Worm (Caenorhabditis elegans) whole organism, mixed stage, embryonic: ENCODE data around the gene T28D6.7.

ENCODE experiments used
- ces-1 ChIP-seq: fragments of 150-350 bp; optimal IDR thresholded peaks from 2 replicates; lab custom pipeline; 2014; ENCODE audit warnings: missing biosample characterization, missing genetic modification reagents, missing genetic modification characterization
- ham-2 ChIP-seq: fragments of 200-800 bp; sonication (Bioruptor generic); optimal IDR thresholded peaks from 2 replicates; lab custom pipeline; 2018; ENCODE audit warnings: mild to moderate bottlenecking, missing genetic modification characterization, missing compliant biosample characterization
- lin-13 ChIP-seq: fragments of 150-350 bp; optimal IDR thresholded peaks from 2 replicates; lab custom pipeline; 2014; ENCODE audit warnings: missing biosample characterization, missing genetic modification characterization
- mep-1 ChIP-seq: fragments of 150-350 bp; optimal IDR thresholded peaks from 2 replicates; lab custom pipeline; 2017; ENCODE audit warnings: missing biosample characterization, missing genetic modification reagents, missing genetic modification characterization, inconsistent platforms
- nhr-12 ChIP-seq: fragments of 150-350 bp; optimal IDR thresholded peaks from 2 replicates; lab custom pipeline; 2014; ENCODE audit warnings: missing biosample characterization, missing genetic modification characterization
- nhr-237 ChIP-seq: fragments of 150-350 bp; optimal IDR thresholded peaks from 2 replicates; lab custom pipeline; 2014; ENCODE audit warnings: missing biosample characterization, missing genetic modification characterization
- nhr-28 ChIP-seq: fragments of 150-350 bp; optimal IDR thresholded peaks from 2 replicates; lab custom pipeline; 2014; ENCODE audit warnings: missing biosample characterization, missing genetic modification characterization
- nhr-76 ChIP-seq: sonication (generic microtip); optimal IDR thresholded peaks from 2 replicates; lab custom pipeline; 2017; ENCODE audit warnings: missing biosample characterization, missing genetic modification characterization
- sem-2 ChIP-seq: fragments of 200-800 bp; sonication (Bioruptor generic); optimal IDR thresholded peaks from 2 replicates; lab custom pipeline; 2018; ENCODE audit warnings: mild to moderate bottlenecking, missing genetic modification characterization, missing compliant biosample characterization
- sptf-1 ChIP-seq: sonication (generic microtip); optimal IDR thresholded peaks from 2 replicates; lab custom pipeline; 2017; ENCODE audit warnings: mild to moderate bottlenecking, missing genetic modification characterization, moderate library complexity, missing compliant biosample characterization
- unc-39 ChIP-seq: fragments of 150-350 bp; optimal IDR thresholded peaks from 2 replicates; lab custom pipeline; 2014; ENCODE audit warnings: missing biosample characterization, missing genetic modification characterization
- unc-62 ChIP-seq: fragments of 150-350 bp; optimal IDR thresholded peaks from 2 replicates; lab custom pipeline; 2014; ENCODE audit warnings: missing biosample characterization, missing genetic modification reagents, missing genetic modification characterization
- ztf-11 ChIP-seq: fragments of 150-350 bp; optimal IDR thresholded peaks from 2 replicates; lab custom pipeline; 2014; ENCODE audit warnings: missing biosample characterization, missing genetic modification characterization

DNA sequence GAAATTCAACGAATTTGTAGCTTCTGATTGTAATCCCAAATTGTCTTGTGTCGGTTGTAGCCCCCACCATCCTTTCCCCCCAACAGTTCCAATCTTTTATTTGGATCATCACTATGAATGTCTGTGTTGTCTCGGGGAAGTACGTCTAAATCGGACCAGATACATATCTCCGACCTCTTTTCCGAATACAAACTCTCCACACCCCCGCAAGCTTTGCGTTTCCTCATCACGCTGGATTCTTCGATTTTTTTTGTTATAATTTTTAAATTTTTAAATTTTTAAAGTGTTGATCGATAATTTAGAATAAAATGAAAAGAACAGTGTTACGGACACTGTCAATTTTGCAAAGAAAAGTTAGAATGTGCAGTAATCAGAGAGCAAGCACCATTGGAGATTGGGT lies 35.6 kb upstream of the T28D6.7 start, which contains the start of gene subs-4:
- TF ChIP-seq nhr-28 (tag; lab: Kevin White, UChicago): no peak
- TF ChIP-seq nhr-76 (tag; lab: Kevin White, UChicago): no peak
- TF ChIP-seq sem-2: no peak
- no peak for TF ChIP-seq ztf-11 (tag; lab: Kevin White, UChicago)
- no peak for TF ChIP-seq lin-13
- no peak for TF ChIP-seq unc-39
- TF ChIP-seq ham-2 (GFP tag; lab: Kevin White, UChicago): no peak
- TF ChIP-seq unc-62 (GFP tag; lab: Kevin White, UChicago): no peak
- no peak for TF ChIP-seq nhr-237 (tag; lab: Kevin White, UChicago)
- TF ChIP-seq ces-1 (GFP tag; lab: Kevin White, UChicago): no peak
- no peak for TF ChIP-seq nhr-12 (tag; lab: Kevin White, UChicago)
- TF ChIP-seq sptf-1 (tag; lab: Kevin White, UChicago): no peak
- no peak for TF ChIP-seq mep-1 (tag; lab: Kevin White, UChicago)
